Worm (Caenorhabditis elegans) whole organism, young adult: Measurements from ENCODE around the gene cpt-4.

ENCODE experiments used
- F22D6.2 ChIP-seq: sonication (generic microtip); optimal IDR thresholded peaks from 2 replicates; lab custom pipeline; 2016; ENCODE audit warnings: mild to moderate bottlenecking, missing genetic modification characterization, missing compliant biosample characterization
- F33H1.4 ChIP-seq: fragments of 200-800 bp; sonication (Bioruptor generic); IDR thresholded peaks from 2 replicates; pipeline ENCODE4 v1.3.6; 2022; ENCODE audit warnings: missing genetic modification reagents, missing genetic modification characterization, missing compliant biosample characterization
- K11D2.4 ChIP-seq: fragments of 200-800 bp; sonication (Bioruptor generic); IDR thresholded peaks from 2 replicates; pipeline ENCODE4 v1.3.6; 2022; ENCODE audit warnings: missing genetic modification reagents, missing genetic modification characterization, missing compliant biosample characterization
- T26A5.8 ChIP-seq: sonication (generic microtip); optimal IDR thresholded peaks from 2 replicates; lab custom pipeline; 2016; ENCODE audit warnings: missing genetic modification characterization, missing compliant biosample characterization
- Y67H2A.10 ChIP-seq: fragments of 200-800 bp; sonication (Bioruptor generic); conservative IDR thresholded peaks from 2 replicates; pipeline ENCODE4 v1.3.6; 2022; ENCODE audit warnings: missing genetic modification reagents, missing genetic modification characterization, missing compliant biosample characterization
- ZK185.1 ChIP-seq: sonication (generic microtip); optimal IDR thresholded peaks from 2 replicates; lab custom pipeline; 2016; ENCODE audit warnings: mild to moderate bottlenecking, missing genetic modification characterization, missing compliant biosample characterization; ENCODE audit not compliant: poor library complexity, severe bottlenecking
- aptf-3 ChIP-seq: fragments of 200-800 bp; sonication (Bioruptor generic); IDR thresholded peaks from 2 replicates; pipeline ENCODE4 v1.3.6; 2022; ENCODE audit warnings: missing genetic modification characterization, missing compliant biosample characterization
- atf-7 ChIP-seq: sonication (generic microtip); optimal IDR thresholded peaks from 2 replicates; lab custom pipeline; 2017; ENCODE audit warnings: mild to moderate bottlenecking, missing genetic modification characterization, missing compliant biosample characterization
- bed-2 ChIP-seq: fragments of 200-800 bp; sonication (Bioruptor generic); IDR thresholded peaks from 2 replicates; pipeline ENCODE4 v1.3.6; 2022; ENCODE audit warnings: missing genetic modification reagents, missing genetic modification characterization, missing compliant biosample characterization
- ccch-3 ChIP-seq: fragments of 200-800 bp; sonication (Bioruptor generic); optimal IDR thresholded peaks from 2 replicates; lab custom pipeline; 2018; ENCODE audit warnings: mild to moderate bottlenecking, missing genetic modification characterization, missing compliant biosample characterization
- cebp-1 ChIP-seq, 2 experiments: fragments of 200-800 bp in 1 of 2; sonication (Bioruptor generic) in 1 of 2; sonication (generic microtip) in 1 of 2; IDR thresholded peaks in 1 of 2; optimal IDR thresholded peaks in 1 of 2; 2 replicates each; pipeline versions ENCODE4 v1.3.6 to Lab custom; 2017 to 2022; ENCODE audit warnings: missing compliant biosample characterization in 2 of 2, missing genetic modification characterization in 2 of 2, mild to moderate bottlenecking in 1 of 2, missing genetic modification reagents in 1 of 2, moderate library complexity in 1 of 2
- ceh-27 ChIP-seq: fragments of 200-800 bp; sonication (Bioruptor generic); optimal IDR thresholded peaks from 2 replicates; lab custom pipeline; 2018; ENCODE audit warnings: mild to moderate bottlenecking, missing genetic modification characterization, moderate library complexity, missing compliant biosample characterization
- ceh-58 ChIP-seq: fragments of 200-800 bp; sonication (Bioruptor generic); IDR thresholded peaks from 2 replicates; pipeline ENCODE4 v1.3.6; 2022; ENCODE audit warnings: missing genetic modification characterization, missing compliant biosample characterization
- hlh-12 ChIP-seq: sonication (generic microtip); optimal IDR thresholded peaks from 2 replicates; lab custom pipeline; 2016; ENCODE audit warnings: missing genetic modification characterization, missing compliant biosample characterization
- hlh-26 ChIP-seq: fragments of 200-800 bp; sonication (Bioruptor generic); conservative IDR thresholded peaks from 2 replicates; pipeline ENCODE4 v1.3.6; 2022; ENCODE audit warnings: missing genetic modification reagents, missing genetic modification characterization, missing compliant biosample characterization
- hmg-1.2 ChIP-seq: fragments of 200-800 bp; sonication (Bioruptor generic); IDR thresholded peaks from 2 replicates; pipeline ENCODE4 v1.3.6; 2022; ENCODE audit warnings: missing genetic modification reagents, missing genetic modification characterization, missing compliant biosample characterization
- hmg-20 ChIP-seq: fragments of 200-800 bp; sonication (Bioruptor generic); IDR thresholded peaks from 2 replicates; pipeline ENCODE4 v1.3.6; 2022; ENCODE audit warnings: missing genetic modification reagents, missing genetic modification characterization, missing compliant biosample characterization
- lin-40 ChIP-seq: sonication (generic microtip); optimal IDR thresholded peaks from 2 replicates; lab custom pipeline; 2016; ENCODE audit warnings: missing genetic modification characterization, mild to moderate bottlenecking, missing compliant biosample characterization, missing genotype, missing genetic modification reagents
- lir-1 ChIP-seq: fragments of 200-800 bp; sonication (Bioruptor generic); conservative IDR thresholded peaks from 2 replicates; pipeline ENCODE4 v1.3.6; 2022; ENCODE audit warnings: missing genetic modification reagents, missing genetic modification characterization, missing compliant biosample characterization
- lsl-1 ChIP-seq: fragments of 200-800 bp; sonication (Bioruptor generic); optimal IDR thresholded peaks from 2 replicates; lab custom pipeline; 2018; ENCODE audit warnings: mild to moderate bottlenecking, missing genetic modification characterization, moderate library complexity, missing compliant biosample characterization
- madf-8 ChIP-seq: fragments of 200-800 bp; sonication (Bioruptor generic); conservative IDR thresholded peaks from 2 replicates; pipeline ENCODE4 v1.3.6; 2022; ENCODE audit warnings: missing genetic modification reagents, missing genetic modification characterization, missing compliant biosample characterization
- mel-28 ChIP-seq: sonication (generic microtip); optimal IDR thresholded peaks from 2 replicates; lab custom pipeline; 2016; ENCODE audit warnings: borderline replicate concordance, mild to moderate bottlenecking, missing genetic modification characterization, missing compliant biosample characterization
- nfyb-1 ChIP-seq: fragments of 200-800 bp; sonication (Bioruptor generic); IDR thresholded peaks from 2 replicates; pipeline ENCODE4 v1.3.6; 2022; ENCODE audit warnings: missing genetic modification reagents, missing genetic modification characterization, missing compliant biosample characterization
- nhr-27 ChIP-seq: fragments of 200-800 bp; sonication (Bioruptor generic); optimal IDR thresholded peaks from 2 replicates; lab custom pipeline; 2018; ENCODE audit warnings: mild to moderate bottlenecking, missing genetic modification characterization, moderate library complexity, missing compliant biosample characterization
- snpc-4 ChIP-seq, 5 experiments: fragments of 150-350 bp in 1 of 5; sonication (generic microtip) in 4 of 5; optimal IDR thresholded peaks; 2 replicates each; lab custom pipeline; 2014 to 2018; ENCODE audit warnings: missing genetic modification characterization in 5 of 5, missing biosample characterization in 3 of 5, antibody characterized with exemption in 2 of 5, mild to moderate bottlenecking in 2 of 5, missing compliant biosample characterization in 2 of 5, missing genotype in 2 of 5, moderate library complexity in 2 of 5, missing genetic modification reagents in 1 of 5
- tbx-9 ChIP-seq: sonication (generic microtip); optimal IDR thresholded peaks from 2 replicates; lab custom pipeline; 2016; ENCODE audit warnings: borderline replicate concordance, missing genetic modification characterization, inconsistent platforms, missing compliant biosample characterization
- tlf-1 ChIP-seq: fragments of 200-800 bp; sonication (Bioruptor generic); optimal IDR thresholded peaks from 2 replicates; lab custom pipeline; 2018; ENCODE audit warnings: mild to moderate bottlenecking, missing genetic modification characterization, missing compliant biosample characterization
- xnd-1 ChIP-seq: sonication (generic microtip); optimal IDR thresholded peaks from 2 replicates; lab custom pipeline; 2016; ENCODE audit warnings: missing genotype, missing genetic modification reagents, missing genetic modification characterization, missing compliant biosample characterization
- zfh-2 ChIP-seq: fragments of 200-800 bp; sonication (Bioruptor generic); conservative IDR thresholded peaks from 2 replicates; pipeline ENCODE4 v1.3.6; 2022; ENCODE audit warnings: missing genetic modification reagents, missing genetic modification characterization, missing compliant biosample characterization
- ztf-26 ChIP-seq: sonication (generic microtip); optimal IDR thresholded peaks from 2 replicates; lab custom pipeline; 2017; ENCODE audit warnings: missing genetic modification characterization, missing compliant biosample characterization

The cpt-4 gene

DNA sequence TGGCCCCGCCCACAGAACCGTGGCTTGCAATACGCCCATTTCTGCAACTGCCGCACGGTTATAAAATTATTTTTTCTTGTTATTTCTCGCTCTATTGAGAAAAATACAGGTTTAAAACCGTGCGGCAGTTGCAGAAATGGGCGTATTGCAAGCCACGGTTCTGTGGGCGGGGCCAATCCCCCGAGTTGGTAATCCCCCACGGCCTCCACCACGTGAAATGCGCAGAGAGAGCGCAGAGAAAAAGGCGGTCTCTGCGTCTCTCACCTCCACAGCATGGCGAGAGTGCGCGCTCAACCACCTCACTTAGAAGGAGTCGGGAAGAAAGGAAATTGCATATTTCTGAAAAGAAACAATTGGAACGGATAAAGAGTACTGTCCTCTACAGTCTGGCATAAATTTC, 19.7 kb upstream of the cpt-4 start (continued):
- TF ChIP-seq lir-1 (GFP tag; lab: Robert Waterston, UW) (peak; percentile 41; the same call in 1 of the 2 replicates), hmg-1.2 (GFP tag; lab: Robert Waterston, UW) (peak; percentile 96), nfyb-1 (GFP tag; lab: Robert Waterston, UW) (peak; percentile 93), bed-2 (peak; percentile 71; the same call in 1 of the 2 replicates), hmg-20 (GFP tag; lab: Robert Waterston, UW) (peak; percentile 81; the same call in 1 of the 2 replicates)
- TF ChIP-seq, all 124 proteins: peak for 37; not testable (repeated sequence) for 87

DNA sequence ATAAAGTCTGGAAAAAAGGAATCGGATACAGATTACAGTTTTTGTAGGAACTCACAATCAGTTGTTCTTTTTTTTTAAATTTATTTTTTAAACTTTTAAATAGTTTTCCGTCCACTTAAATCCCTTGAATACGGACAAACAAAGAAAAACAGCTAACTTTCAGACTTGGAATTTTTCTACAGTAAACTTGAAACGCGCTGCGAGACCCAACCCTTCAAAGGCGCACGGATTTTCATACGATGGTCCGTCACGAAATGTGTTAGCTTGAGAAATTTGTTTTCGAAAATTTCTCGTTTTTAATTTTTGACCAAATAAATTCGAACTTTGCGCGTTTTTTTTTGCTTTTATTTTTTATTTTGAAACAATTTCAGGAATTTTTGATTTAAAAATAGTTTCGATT, 19.0 kb upstream of the cpt-4 start:
- TF ChIP-seq xnd-1 (peak; percentile 58), hlh-26 (GFP tag; lab: Robert Waterston, UW) (no peak), hlh-12 (tag; lab: Kevin White, UChicago) (no peak), nhr-27 (tag; lab: Kevin White, UChicago) (no peak), madf-8 (peak; percentile 68), cebp-1 (GFP tag; IDR thresholded peaks at IDR 0.05; lab: Robert Waterston, UW) (no peak), cebp-1 (tag; optimal IDR thresholded peaks at IDR 0.05; lab: Kevin White, UChicago) (no peak), F33H1.4 (GFP tag; lab: Robert Waterston, UW) (peak; percentile 60), lsl-1 (GFP tag; lab: Kevin White, UChicago) (peak; percentile 42)
- TF ChIP-seq, all 124 proteins: peak for 4

DNA sequence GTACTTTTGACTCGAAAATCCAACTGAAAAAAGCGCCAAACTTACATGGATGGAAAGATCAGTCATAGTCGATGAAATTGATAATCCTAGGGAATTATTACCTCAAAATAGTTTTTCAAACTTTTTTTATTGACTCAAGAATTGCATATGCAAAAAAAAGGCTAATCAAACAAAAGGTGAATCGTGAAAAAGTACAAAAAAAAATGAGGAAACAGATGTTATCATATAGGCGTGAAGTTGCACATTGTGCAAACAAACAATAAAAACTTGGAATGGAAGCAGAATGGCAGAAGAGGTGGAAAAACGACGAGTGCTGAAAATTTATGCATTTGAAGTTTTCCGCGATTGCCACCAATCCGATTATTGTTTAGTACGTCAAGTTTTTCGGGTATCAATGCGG, 18.6 kb upstream of the cpt-4 start, which contains the start of gene exc-14:
TSS of gene exc-14 (minus strand) at position 101 of the 400 bp plus-strand sequence.
- TF ChIP-seq K11D2.4 (GFP tag; lab: Robert Waterston, UW) (no peak), ceh-58 (GFP tag; lab: Robert Waterston, UW) (no peak), Y67H2A.10 (GFP tag; lab: Robert Waterston, UW) (no peak)
- TF ChIP-seq, all 124 proteins: peak for 0

DNA sequence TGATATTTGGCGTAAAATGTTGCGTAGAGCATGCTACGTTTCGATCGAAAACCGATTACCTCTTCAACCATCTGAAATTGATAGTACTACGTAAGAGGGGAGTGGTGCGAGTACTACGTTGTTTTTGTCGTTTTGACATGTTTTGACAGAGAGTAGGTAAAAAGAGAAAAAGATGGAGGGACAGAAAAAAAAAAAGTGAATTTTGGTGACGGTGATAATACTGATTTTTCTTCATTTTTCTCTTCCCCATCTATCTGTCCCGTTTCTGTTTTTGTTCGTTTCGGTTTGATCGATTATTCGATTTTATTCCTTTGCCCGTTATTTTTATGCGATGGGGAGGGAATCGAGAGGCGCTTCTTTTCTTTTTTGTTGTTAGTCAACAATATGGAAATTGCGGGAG, 13.4 kb upstream of the cpt-4 start, which contains the start of gene K11D12.8:
TSS of gene K11D12.8 (minus strand) at position 77 of the 400 bp plus-strand sequence.
- TF ChIP-seq mel-28 (tag; lab: Kevin White, UChicago): no peak
- no peak for TF ChIP-seq atf-7 (tag; lab: Kevin White, UChicago)
- TF ChIP-seq ZK185.1 (tag; lab: Kevin White, UChicago): no peak
- TF ChIP-seq lin-40: no peak
- no peak for TF ChIP-seq F22D6.2

DNA sequence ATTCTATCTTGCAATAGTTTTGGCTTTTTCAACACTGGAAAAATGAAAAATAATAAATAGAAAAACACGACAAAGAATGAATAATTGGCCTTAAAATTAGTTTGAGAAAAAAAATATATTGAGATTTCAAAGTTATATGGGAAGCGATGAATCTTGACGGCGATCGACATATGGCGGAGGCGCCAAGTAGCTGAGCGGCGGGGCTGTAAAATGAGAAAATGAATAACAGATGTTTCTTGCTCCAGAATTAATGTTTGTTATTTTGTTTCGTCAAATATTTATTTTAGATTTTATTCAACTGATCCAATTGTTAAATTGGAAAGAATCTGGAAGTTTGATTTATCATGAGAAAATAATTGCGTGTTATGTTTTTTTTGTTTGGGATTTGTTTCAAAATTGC, 12.0 kb upstream of the cpt-4 start, which contains the start of gene K11D12.11:
TSS of gene K11D12.11 (minus strand) at position 42 of the 400 bp plus-strand sequence.
- TF ChIP-seq ceh-27 (GFP tag; lab: Kevin White, UChicago) (no peak), ztf-26 (tag; lab: Kevin White, UChicago) (no peak), ccch-3 (GFP tag; lab: Kevin White, UChicago) (no peak), aptf-3 (GFP tag; lab: Robert Waterston, UW) (no peak), T26A5.8 (tag; lab: Kevin White, UChicago) (no peak), tlf-1 (GFP tag; lab: Kevin White, UChicago) (no peak), snpc-4 (GFP tag; optimal IDR thresholded peaks at IDR 0.05; lab: Kevin White, UChicago) (no peak), snpc-4 (tag; optimal IDR thresholded peaks at IDR 0.05; lab: Kevin White, UChicago) (no peak), zfh-2 (GFP tag; lab: Robert Waterston, UW) (no peak), tbx-9 (tag; lab: Kevin White, UChicago) (no peak), hmg-1.2 (GFP tag; lab: Robert Waterston, UW) (no peak)
